Worm (Caenorhabditis elegans): ENCODE data around the gene F10E9.2.

Gene F10E9.2

DNA sequence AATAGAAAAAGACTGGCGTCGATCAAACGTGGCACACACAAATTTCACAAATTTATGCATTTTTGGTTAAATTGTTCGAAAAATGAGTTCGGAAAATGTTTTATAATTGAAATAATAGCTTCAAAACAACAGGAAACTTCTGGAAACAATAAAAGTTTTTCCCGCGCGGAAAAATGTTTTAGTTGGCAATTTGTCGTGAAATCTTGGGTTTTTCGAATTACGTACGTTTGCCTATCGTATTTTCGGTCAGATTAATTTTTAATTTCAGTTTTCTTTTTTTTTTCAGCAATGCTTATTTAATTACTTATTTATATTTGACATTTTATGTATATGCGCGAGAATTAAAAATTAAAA, 42.9 kb downstream of the F10E9.2 start:
- TF ChIP-seq lin-39 (tag; optimal IDR thresholded peaks at IDR 0.05): no peak
- TF ChIP-seq ama-1 (optimal IDR thresholded peaks at IDR 0.05): no peak
- no peak for TF ChIP-seq ZK546.5 (tag; optimal IDR thresholded peaks at IDR 0.05)
- TF ChIP-seq unc-62 (GFP tag; optimal IDR thresholded peaks at IDR 0.05): no peak

DNA sequence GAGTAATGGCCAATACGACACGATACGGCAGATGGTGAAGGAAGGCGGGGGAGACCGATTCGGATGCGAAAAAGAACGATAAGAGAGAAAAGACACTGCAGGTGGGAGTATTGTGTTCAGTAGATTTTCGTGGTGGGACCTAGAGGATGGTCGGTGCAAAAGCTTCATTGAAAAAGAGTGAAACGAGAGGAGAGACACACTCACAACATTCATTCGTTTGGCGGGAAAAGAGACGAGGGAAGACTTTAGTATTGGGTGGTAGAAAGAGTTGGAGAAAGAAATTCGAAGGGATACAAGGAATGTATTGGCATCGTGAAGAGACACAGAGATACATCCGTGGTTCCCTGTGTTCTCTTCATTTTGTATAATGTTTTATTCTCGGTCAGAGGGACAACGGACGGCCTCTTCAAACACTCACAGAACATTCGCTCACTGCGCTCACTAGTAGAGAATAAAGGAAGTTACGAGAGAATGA, 44.0 kb downstream of the F10E9.2 start:
- TF ChIP-seq nhr-25 (tag; optimal IDR thresholded peaks at IDR 0.05): peak; percentile 73
- peak; percentile 59 for TF ChIP-seq ama-1 (optimal IDR thresholded peaks at IDR 0.05)
- peak; percentile 67 for TF ChIP-seq lin-39 (tag; optimal IDR thresholded peaks at IDR 0.05)
- peak; percentile 47 for TF ChIP-seq egl-5 (tag; optimal IDR thresholded peaks at IDR 0.05)
- TF ChIP-seq nhr-12 (tag; optimal IDR thresholded peaks at IDR 0.05): no peak
- peak; percentile 87 for TF ChIP-seq nfya-1 (tag; optimal IDR thresholded peaks at IDR 0.05; ENCODE audit: insufficient read depth)
- peak; percentile 32 for TF ChIP-seq R02D3.7 (tag; optimal IDR thresholded peaks at IDR 0.05)
- TF ChIP-seq elt-1 (tag; optimal IDR thresholded peaks at IDR 0.05): peak; percentile 15
- TF ChIP-seq ceh-28 (tag; optimal IDR thresholded peaks at IDR 0.05): peak; percentile 58
- peak; percentile 70 for TF ChIP-seq snpc-4 (tag; optimal IDR thresholded peaks at IDR 0.05)
- peak; percentile 7 for TF ChIP-seq nhr-11 (tag; optimal IDR thresholded peaks at IDR 0.05)
- TF ChIP-seq lin-15B (tag; optimal IDR thresholded peaks at IDR 0.05): peak; percentile 87
- TF ChIP-seq pha-4 (tag; optimal IDR thresholded peaks at IDR 0.05): peak; percentile 82
- TF ChIP-seq lsy-12 (tag; optimal IDR thresholded peaks at IDR 0.05): peak; percentile 49
- no peak for TF ChIP-seq ztf-4 (tag; optimal IDR thresholded peaks at IDR 0.05)
- TF ChIP-seq fkh-10 (GFP tag; optimal IDR thresholded peaks at IDR 0.05): peak; percentile 11
- TF ChIP-seq pqm-1 (tag; optimal IDR thresholded peaks at IDR 0.05): peak; percentile 50
- no peak for TF ChIP-seq fos-1 (tag; optimal IDR thresholded peaks at IDR 0.05)
- no peak for TF ChIP-seq eor-1 (tag; optimal IDR thresholded peaks at IDR 0.05)
- peak; percentile 95 for TF ChIP-seq hmg-11 (tag; optimal IDR thresholded peaks at IDR 0.05)
- TF ChIP-seq elt-2 (tag; optimal IDR thresholded peaks at IDR 0.05): peak; percentile 49
- no peak for TF ChIP-seq nhr-237 (tag; optimal IDR thresholded peaks at IDR 0.05)
- TF ChIP-seq nhr-43 (tag; optimal IDR thresholded peaks at IDR 0.05; ENCODE audit: poor library complexity, severe bottlenecking): peak; percentile 51
- TF ChIP-seq jun-1 (tag; optimal IDR thresholded peaks at IDR 0.05): peak; percentile 80
- peak; percentile 46 for TF ChIP-seq nhr-23 (tag; optimal IDR thresholded peaks at IDR 0.05)
- no peak for TF ChIP-seq nhr-76 (tag; optimal IDR thresholded peaks at IDR 0.05)

DNA sequence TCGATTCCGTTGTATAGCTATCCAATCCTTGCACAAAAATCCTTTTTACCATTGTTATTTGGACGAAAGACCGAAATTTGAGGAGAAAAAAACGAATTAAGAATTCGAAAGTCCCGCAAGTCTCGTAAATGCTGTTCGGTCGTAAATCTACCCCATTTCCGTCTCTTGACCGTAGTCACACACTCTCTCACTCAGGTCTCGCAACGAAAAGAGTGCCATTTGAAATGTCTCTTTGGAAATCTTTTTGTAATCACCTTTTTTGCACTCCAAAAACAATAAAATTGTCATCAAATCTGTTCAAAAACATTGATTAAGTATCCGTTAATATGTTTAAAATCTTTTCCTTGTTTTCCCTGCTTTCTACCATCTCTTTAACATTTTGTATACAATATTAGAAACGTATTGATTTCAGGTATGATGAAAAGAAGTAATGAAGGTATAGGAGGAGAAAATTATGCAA, 45.8 kb downstream of the F10E9.2 start, which contains the start of the genes R05D3.8 and rfp-1:
Gene R05D3.8 (minus strand): TSS at position 115 of the 460 bp plus-strand sequence.
Gene rfp-1 (plus strand): TSS at position 410 of the 460 bp plus-strand sequence.
- TF ChIP-seq unc-39 (tag; optimal IDR thresholded peaks at IDR 0.05): no peak
- peak in 1 of 3 experiments; percentile 26 for TF ChIP-seq elt-3 (tag; optimal IDR thresholded peaks at IDR 0.05)
- TF ChIP-seq unc-62 (GFP tag; optimal IDR thresholded peaks at IDR 0.05): no peak
- peak; percentile 39 for TF ChIP-seq snpc-4 (tag; optimal IDR thresholded peaks at IDR 0.05)
- TF ChIP-seq hmg-11 (tag; optimal IDR thresholded peaks at IDR 0.05): peak; percentile 56
- TF ChIP-seq ztf-4 (tag; optimal IDR thresholded peaks at IDR 0.05): no peak
- peak; percentile 96 for TF ChIP-seq nfya-1 (tag; optimal IDR thresholded peaks at IDR 0.05; ENCODE audit: insufficient read depth)
- TF ChIP-seq ceh-16 (tag; optimal IDR thresholded peaks at IDR 0.05): no peak
- peak; percentile 62 for TF ChIP-seq nhr-43 (tag; optimal IDR thresholded peaks at IDR 0.05; ENCODE audit: poor library complexity, severe bottlenecking)
- TF ChIP-seq nhr-77 (tag; optimal IDR thresholded peaks at IDR 0.05): no peak
- peak; percentile 97 for TF ChIP-seq pha-4 (tag; optimal IDR thresholded peaks at IDR 0.05)
- peak; percentile 99 for TF ChIP-seq egl-5 (tag; optimal IDR thresholded peaks at IDR 0.05)
- no peak for TF ChIP-seq zag-1 (tag; optimal IDR thresholded peaks at IDR 0.05)
- no peak for TF ChIP-seq mml-1 (tag; optimal IDR thresholded peaks at IDR 0.05)
- no peak for TF ChIP-seq mdl-1 (tag; optimal IDR thresholded peaks at IDR 0.05)
- TF ChIP-seq sea-2 (GFP tag; optimal IDR thresholded peaks at IDR 0.05): no peak
- no peak for TF ChIP-seq nhr-237 (tag; optimal IDR thresholded peaks at IDR 0.05)
- TF ChIP-seq R02D3.7 (tag; optimal IDR thresholded peaks at IDR 0.05): peak; percentile 99
- TF ChIP-seq tbx-2 (tag; optimal IDR thresholded peaks at IDR 0.05): no peak
- TF ChIP-seq fos-1 (tag; optimal IDR thresholded peaks at IDR 0.05): no peak
- TF ChIP-seq fkh-2 (tag; optimal IDR thresholded peaks at IDR 0.05): no peak
- TF ChIP-seq nhr-25 (tag; optimal IDR thresholded peaks at IDR 0.05): peak; percentile 60
- TF ChIP-seq aly-2 (tag; optimal IDR thresholded peaks at IDR 0.05): no peak
- peak; percentile 16 for TF ChIP-seq jun-1 (tag; optimal IDR thresholded peaks at IDR 0.05)
- TF ChIP-seq egl-27 (tag; optimal IDR thresholded peaks at IDR 0.05): peak; percentile 30
- peak; percentile 58 for TF ChIP-seq fkh-10 (GFP tag; optimal IDR thresholded peaks at IDR 0.05)
- TF ChIP-seq lin-15B (tag; optimal IDR thresholded peaks at IDR 0.05): peak; percentile 98
- TF ChIP-seq ztf-11 (tag; optimal IDR thresholded peaks at IDR 0.05): no peak
- TF ChIP-seq nhr-28 (tag; optimal IDR thresholded peaks at IDR 0.05): no peak
- TF ChIP-seq ZK546.5 (tag; optimal IDR thresholded peaks at IDR 0.05): no peak
- TF ChIP-seq lsy-12 (tag; optimal IDR thresholded peaks at IDR 0.05): peak; percentile 53
- TF ChIP-seq ceh-28 (tag; optimal IDR thresholded peaks at IDR 0.05): peak; percentile 47
- no peak for TF ChIP-seq ceh-9 (tag; optimal IDR thresholded peaks at IDR 0.05)
- peak; percentile 85 for TF ChIP-seq nhr-23 (tag; optimal IDR thresholded peaks at IDR 0.05)
- TF ChIP-seq daf-12 (tag; optimal IDR thresholded peaks at IDR 0.05): no peak
- TF ChIP-seq eor-1 (tag; optimal IDR thresholded peaks at IDR 0.05): no peak
- TF ChIP-seq pqm-1 (tag; optimal IDR thresholded peaks at IDR 0.05): peak; percentile 53
- peak; percentile 20 for TF ChIP-seq nhr-11 (tag; optimal IDR thresholded peaks at IDR 0.05)
- TF ChIP-seq nhr-76 (tag; optimal IDR thresholded peaks at IDR 0.05): no peak
- peak; percentile 92 for TF ChIP-seq lin-39 (tag; optimal IDR thresholded peaks at IDR 0.05)
- TF ChIP-seq skn-1 (tag; optimal IDR thresholded peaks at IDR 0.05): peak; percentile 85
- no peak for TF ChIP-seq nhr-12 (tag; optimal IDR thresholded peaks at IDR 0.05)
- TF ChIP-seq elt-2 (tag; optimal IDR thresholded peaks at IDR 0.05): peak; percentile 56
- peak; percentile 27 for TF ChIP-seq ama-1 (optimal IDR thresholded peaks at IDR 0.05)

Measured in whole organism, L3 larva.